Worm (Caenorhabditis elegans) whole organism, L4/young adult: ENCODE results near the gene cutl-16.

ENCODE experiments used
- W03F9.2 ChIP-seq: fragments of 150-350 bp; optimal IDR thresholded peaks from 2 replicates; lab custom pipeline; 2014; ENCODE audit warnings: missing biosample characterization, missing genetic modification characterization
- dao-5 ChIP-seq: sonication (generic microtip); optimal IDR thresholded peaks from 2 replicates; lab custom pipeline; 2016; ENCODE audit warnings: missing genotype, missing genetic modification characterization, moderate library complexity, missing compliant biosample characterization
- him-1 ChIP-seq: sonication (generic microtip); optimal IDR thresholded peaks from 2 replicates; lab custom pipeline; 2016; ENCODE audit warnings: missing genotype, missing genetic modification reagents, missing genetic modification characterization, missing compliant biosample characterization

ce11 chrII:6470985-6471384, 29.8 kb downstream of the cutl-16 start, which contains the start of gene dgk-5:
- TF ChIP-seq W03F9.2 (no peak), him-1 (tag; lab: Kevin White, UChicago) (no peak), dao-5 (tag; lab: Kevin White, UChicago) (no peak)
